Fruit fly (Drosophila melanogaster) whole organism, embryonic: ENCODE results near the gene CG14212.

ENCODE experiments used
- Atf-2 ChIP-seq: fragments of 200-800 bp; sonication (Bioruptor generic); optimal IDR thresholded peaks from 2 replicates; lab custom pipeline; 2016; ENCODE audit warnings: missing biosample characterization, missing genetic modification characterization
- B-H2 ChIP-seq: fragments of 200-800 bp; sonication (Bioruptor generic); optimal IDR thresholded peaks from 2 replicates; lab custom pipeline; 2018; ENCODE audit warnings: missing biosample characterization, mild to moderate bottlenecking, missing genetic modification characterization
- BtbVII ChIP-seq: fragments of 200-800 bp; sonication (Bioruptor generic); optimal IDR thresholded peaks from 3 replicates; lab custom pipeline; 2017; ENCODE audit warnings: missing biosample characterization, mild to moderate bottlenecking, missing genetic modification characterization
- CG10366 ChIP-seq: fragments of 200-800 bp; sonication (Bioruptor generic); IDR thresholded peaks from 2 replicates; pipeline ENCODE4 v1.3.6; 2022; ENCODE audit warnings: missing biosample characterization, missing genetic modification characterization
- CG14014 ChIP-seq: fragments of 200-800 bp; sonication (Bioruptor generic); IDR thresholded peaks from 2 replicates; pipeline ENCODE4 v1.3.6; 2022; ENCODE audit warnings: missing biosample characterization, missing genetic modification characterization
- CG14050 ChIP-seq: fragments of 200-800 bp; sonication (Bioruptor generic); IDR thresholded peaks from 3 replicates; pipeline ENCODE4 v1.3.6; 2022; ENCODE audit warnings: missing biosample characterization, missing genetic modification characterization
- CG14667 ChIP-seq: fragments of 200-800 bp; sonication (Bioruptor generic); IDR thresholded peaks from 2 replicates; pipeline ENCODE4 v1.3.6; 2022; ENCODE audit warnings: missing biosample characterization, missing genetic modification characterization
- CG14965 ChIP-seq: fragments of 200-800 bp; sonication (Bioruptor generic); optimal IDR thresholded peaks from 2 replicates; lab custom pipeline; 2016; ENCODE audit warnings: missing biosample characterization, missing genetic modification characterization, borderline replicate concordance
- CG17612 ChIP-seq: fragments of 200-800 bp; sonication (Bioruptor generic); IDR thresholded peaks from 2 replicates; pipeline ENCODE4 v1.3.6; 2022; ENCODE audit warnings: missing biosample characterization, missing genetic modification characterization
- CG18599 ChIP-seq: fragments of 200-800 bp; sonication (Bioruptor generic); optimal IDR thresholded peaks from 3 replicates; lab custom pipeline; 2017; ENCODE audit warnings: missing biosample characterization, missing genetic modification characterization, mild to moderate bottlenecking, moderate library complexity, missing genetic modification reagents
- CG2875 ChIP-seq: fragments of 200-800 bp; sonication (Bioruptor generic); optimal IDR thresholded peaks from 2 replicates; lab custom pipeline; 2017; ENCODE audit warnings: missing biosample characterization, mild to moderate bottlenecking, missing genetic modification characterization, missing genetic modification reagents
- CG30020 ChIP-seq: fragments of 200-800 bp; optimal IDR thresholded peaks from 2 replicates; lab custom pipeline; 2019; ENCODE audit warnings: missing biosample characterization, mild to moderate bottlenecking, missing genetic modification characterization, moderate library complexity
- CG30403 ChIP-seq: fragments of 200-800 bp; sonication (Bioruptor generic); optimal IDR thresholded peaks from 3 replicates; lab custom pipeline; 2016; ENCODE audit warnings: missing biosample characterization, missing genetic modification characterization
- CG4707 ChIP-seq: fragments of 200-800 bp; sonication (Bioruptor generic); optimal IDR thresholded peaks from 2 replicates; lab custom pipeline; 2018; ENCODE audit warnings: missing biosample characterization, mild to moderate bottlenecking, missing genetic modification characterization, moderate library complexity
- CG8388 ChIP-seq: fragments of 200-800 bp; sonication (Bioruptor generic); optimal IDR thresholded peaks from 2 replicates; lab custom pipeline; 2019; ENCODE audit warnings: missing biosample characterization, mild to moderate bottlenecking, missing genetic modification characterization, moderate library complexity
- CG9727 ChIP-seq: fragments of 200-800 bp; sonication (Bioruptor generic); optimal IDR thresholded peaks from 3 replicates; lab custom pipeline; 2017; ENCODE audit warnings: missing biosample characterization, mild to moderate bottlenecking, missing genetic modification characterization
- Dip2 ChIP-seq: fragments of 200-800 bp; sonication (Bioruptor generic); IDR thresholded peaks from 2 replicates; pipeline ENCODE4 v1.3.6; 2022; ENCODE audit warnings: missing biosample characterization, missing genetic modification characterization
- E2f1 ChIP-seq: fragments of 200-800 bp; sonication (Bioruptor generic); IDR thresholded peaks from 2 replicates; pipeline ENCODE4 v1.3.6; 2022; ENCODE audit warnings: missing biosample characterization, missing genetic modification characterization
- Ets65A ChIP-seq: fragments of 200-800 bp; sonication (Bioruptor generic); peaks from one replicate; lab custom pipeline; 2016; ENCODE audit warnings: missing biosample characterization, missing genetic modification characterization
- Hr39 ChIP-seq: fragments of >200 bp; optimal IDR thresholded peaks from 2 replicates; lab custom pipeline; 2017
- Jarid2 ChIP-seq: fragments of 200-800 bp; sonication (Bioruptor generic); optimal IDR thresholded peaks from 3 replicates; lab custom pipeline; 2017; ENCODE audit warnings: mild to moderate bottlenecking, missing biosample characterization, missing genetic modification reagents, missing genetic modification characterization
- Lim3 ChIP-seq: fragments of 200-800 bp; sonication (Bioruptor generic); IDR thresholded peaks from 2 replicates; pipeline ENCODE4 v1.3.6; 2022; ENCODE audit warnings: missing biosample characterization, missing genetic modification characterization
- MBD-R2 ChIP-seq: fragments of 200-800 bp; sonication (Bioruptor generic); IDR thresholded peaks from 2 replicates; pipeline ENCODE4 v1.3.6; 2022; ENCODE audit warnings: missing biosample characterization, missing genetic modification characterization
- Nf-YA ChIP-seq: fragments of 200-800 bp; sonication (Bioruptor generic); IDR thresholded peaks from 2 replicates; pipeline ENCODE4 v1.3.6; 2022; ENCODE audit warnings: missing biosample characterization, missing genetic modification characterization
- Nf-YB ChIP-seq: fragments of 200-800 bp; sonication (Bioruptor generic); optimal IDR thresholded peaks from 3 replicates; lab custom pipeline; 2019; ENCODE audit warnings: missing biosample characterization, mild to moderate bottlenecking, missing genetic modification characterization, moderate library complexity
- NfI ChIP-seq: fragments of 200-800 bp; sonication (Bioruptor generic); optimal IDR thresholded peaks from 3 replicates; lab custom pipeline; 2018; ENCODE audit warnings: missing biosample characterization, mild to moderate bottlenecking, missing genetic modification characterization, moderate library complexity
- Opbp ChIP-seq: fragments of 200-800 bp; sonication (Bioruptor generic); IDR thresholded peaks from 3 replicates; pipeline ENCODE4 v1.3.6; 2022; ENCODE audit warnings: missing biosample characterization, missing genetic modification characterization; ENCODE audit not compliant: partially characterized antibody
- Sry-δ ChIP-seq: fragments of 200-800 bp; sonication (Bioruptor generic); optimal IDR thresholded peaks from 2 replicates; lab custom pipeline; 2016; ENCODE audit warnings: missing biosample characterization, missing genetic modification characterization
- Ssrp ChIP-seq: fragments of 200-800 bp; sonication (Bioruptor generic); optimal IDR thresholded peaks from 2 replicates; lab custom pipeline; 2018; ENCODE audit warnings: missing biosample characterization, mild to moderate bottlenecking, missing genetic modification characterization, moderate library complexity
- Tbp ChIP-seq: fragments of >200 bp; optimal IDR thresholded peaks from 2 replicates; lab custom pipeline; 2018; ENCODE audit warnings: missing biosample characterization, missing genetic modification characterization
- Xbp1 ChIP-seq: fragments of 200-800 bp; sonication (Bioruptor generic); optimal IDR thresholded peaks from 3 replicates; lab custom pipeline; 2016; ENCODE audit warnings: missing biosample characterization, mild to moderate bottlenecking, missing genetic modification characterization
- Xrp1 ChIP-seq: fragments of 200-800 bp; sonication (Bioruptor generic); IDR thresholded peaks from 2 replicates; pipeline ENCODE4 v1.3.6; 2022; ENCODE audit warnings: missing biosample characterization, missing genetic modification characterization
- amos ChIP-seq: fragments of 200-800 bp; sonication (Bioruptor generic); IDR thresholded peaks from 2 replicates; pipeline ENCODE4 v1.3.6; 2022; ENCODE audit warnings: missing biosample characterization, missing genetic modification characterization; ENCODE audit not compliant: partially characterized antibody
- bab2 ChIP-seq: fragments of 200-800 bp; sonication (Bioruptor generic); optimal IDR thresholded peaks from 2 replicates; lab custom pipeline; 2016; ENCODE audit warnings: missing biosample characterization, missing genetic modification characterization
- bsh ChIP-seq, 2 experiments: fragments of 200-800 bp; sonication (Bioruptor generic); optimal IDR thresholded peaks; 2 replicates each; lab custom pipeline; 2017 to 2018; ENCODE audit warnings: mild to moderate bottlenecking in 2 of 2, missing biosample characterization in 2 of 2, missing genetic modification characterization in 2 of 2, moderate library complexity in 1 of 2
- btn ChIP-seq: fragments of 200-800 bp; sonication (Bioruptor generic); optimal IDR thresholded peaks from 2 replicates; lab custom pipeline; 2016; ENCODE audit warnings: missing biosample characterization, missing genetic modification characterization
- croc ChIP-seq: fragments of 200-800 bp; sonication (Bioruptor generic); conservative IDR thresholded peaks from 3 replicates; pipeline ENCODE4 v1.3.6; 2022; ENCODE audit warnings: missing biosample characterization, missing genetic modification characterization
- cwo ChIP-seq: fragments of 200-800 bp; sonication (Bioruptor generic); optimal IDR thresholded peaks from 3 replicates; lab custom pipeline; 2017; ENCODE audit warnings: missing biosample characterization, missing genetic modification characterization, mild to moderate bottlenecking, moderate library complexity, missing genetic modification reagents
- dysf ChIP-seq: fragments of 200-800 bp; sonication (Bioruptor generic); IDR thresholded peaks from 3 replicates; pipeline ENCODE4 v1.3.6; 2022; ENCODE audit warnings: missing biosample characterization, missing genetic modification characterization
- insv ChIP-seq, 2 experiments: fragments of 200-800 bp; sonication (Bioruptor generic); optimal IDR thresholded peaks; 3 replicates each; lab custom pipeline; 2016 to 2018; ENCODE audit warnings: missing biosample characterization in 2 of 2, missing genetic modification characterization in 2 of 2
- klu ChIP-seq: fragments of 200-800 bp; sonication (Bioruptor generic); IDR thresholded peaks from 2 replicates; pipeline ENCODE4 v1.3.6; 2022; ENCODE audit warnings: missing biosample characterization, missing genetic modification characterization
- nerfin-2 ChIP-seq: fragments of 200-800 bp; sonication (Bioruptor generic); IDR thresholded peaks from 2 replicates; pipeline ENCODE4 v1.3.6; 2022; ENCODE audit warnings: missing biosample characterization, missing genetic modification characterization; ENCODE audit not compliant: partially characterized antibody
- p53 ChIP-seq: fragments of 200-800 bp; sonication (Bioruptor generic); optimal IDR thresholded peaks from 2 replicates; lab custom pipeline; 2016; ENCODE audit warnings: missing biosample characterization, missing genetic modification characterization
- peb ChIP-seq: fragments of 200-800 bp; sonication (Bioruptor generic); IDR thresholded peaks from 2 replicates; pipeline ENCODE4 v1.3.6; 2022; ENCODE audit warnings: missing biosample characterization, missing genetic modification characterization
- pnt ChIP-seq: fragments of 200-800 bp; sonication (Bioruptor generic); optimal IDR thresholded peaks from 3 replicates; lab custom pipeline; 2016; ENCODE audit warnings: missing biosample characterization, missing genetic modification characterization
- pzg ChIP-seq: fragments of 200-800 bp; sonication (Bioruptor generic); optimal IDR thresholded peaks from 3 replicates; lab custom pipeline; 2018; ENCODE audit warnings: missing biosample characterization, mild to moderate bottlenecking, missing genetic modification characterization, moderate library complexity
- scrt ChIP-seq: fragments of 200-800 bp; sonication (Bioruptor generic); optimal IDR thresholded peaks from 2 replicates; lab custom pipeline; 2018; ENCODE audit warnings: missing biosample characterization, mild to moderate bottlenecking, missing genetic modification characterization, moderate library complexity
- toy ChIP-seq: fragments of 200-800 bp; sonication (Bioruptor generic); IDR thresholded peaks from 2 replicates; pipeline ENCODE4 v1.3.6; 2022; ENCODE audit warnings: missing biosample characterization, missing genetic modification characterization
- yki ChIP-seq: fragments of >200 bp; optimal IDR thresholded peaks from 3 replicates; lab custom pipeline; 2018
- zfh1 ChIP-seq: fragments of 200-800 bp; sonication (Bioruptor generic); IDR thresholded peaks from 3 replicates; pipeline ENCODE4 v1.3.6; 2022; ENCODE audit warnings: missing biosample characterization, missing genetic modification characterization
- zfh2 ChIP-seq: fragments of 200-800 bp; sonication (Bioruptor generic); optimal IDR thresholded peaks from 2 replicates; lab custom pipeline; 2016; ENCODE audit warnings: missing biosample characterization, missing genetic modification characterization

CG14212 gene

DNA sequence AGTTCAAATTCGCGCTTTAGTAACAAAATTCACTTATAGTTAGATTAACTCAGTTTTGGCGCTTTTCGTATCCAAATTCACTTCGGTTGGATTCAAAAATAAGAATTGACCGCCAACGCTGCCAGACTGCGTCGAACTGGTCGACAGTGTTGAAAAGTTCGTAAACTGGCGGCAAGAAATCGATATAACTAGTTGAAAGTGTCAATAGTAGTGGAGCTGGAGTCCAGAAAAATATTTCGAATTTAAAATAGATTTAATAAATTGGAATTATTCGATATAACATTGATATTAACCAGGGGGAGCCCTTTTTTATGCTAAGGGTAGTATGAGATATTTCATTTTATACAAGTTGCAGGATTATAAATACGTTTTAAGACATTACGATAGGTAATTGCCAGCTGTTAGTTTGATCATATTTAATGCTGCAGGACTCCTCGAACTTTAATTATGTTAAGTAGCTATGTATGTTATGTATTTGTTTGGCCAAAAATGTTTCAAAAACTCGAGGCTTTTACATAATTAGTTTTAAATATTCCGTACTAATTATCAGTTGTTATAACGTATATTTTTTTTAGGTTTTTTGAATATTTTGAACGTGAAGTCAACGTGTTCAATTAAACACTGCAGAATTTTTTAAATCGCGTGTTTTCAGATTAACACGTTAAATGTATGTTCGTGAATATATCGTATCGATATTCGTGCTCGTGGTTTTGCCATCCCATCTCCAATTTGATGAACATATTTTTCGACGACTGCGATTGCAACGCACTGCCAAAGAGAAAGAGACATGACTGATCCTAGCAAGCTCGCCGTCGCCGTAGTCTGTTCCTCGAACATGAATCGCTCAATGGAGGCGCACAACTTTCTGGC lies 38.6 kb downstream of the CG14212 start, which contains the start of the genes CG14223 and Ssu72 (continued):
- TF ChIP-seq Lim3 (GFP tag; lab: Robert Waterston, UW) = no peak
- no peak for TF ChIP-seq btn
- TF ChIP-seq cwo (GFP tag; lab: Kevin White, UChicago) = no peak
- no peak for TF ChIP-seq CG18599
- no peak for TF ChIP-seq p53 (GFP tag; lab: Kevin White, UChicago)
- TF ChIP-seq CG14014 (GFP tag; lab: Robert Waterston, UW) = no peak
- TF ChIP-seq bab2 = no peak
- TF ChIP-seq Tbp = no peak
- no peak for TF ChIP-seq yki (lab: Kevin White, UChicago)
- no peak for TF ChIP-seq toy
- no peak for TF ChIP-seq Atf-2
- no peak for TF ChIP-seq CG14667
- no peak for TF ChIP-seq insv (GFP tag; optimal IDR thresholded peaks at IDR 0.05; lab: Kevin White, UChicago)
- no peak for TF ChIP-seq CG2875 (GFP tag; lab: Kevin White, UChicago)
- TF ChIP-seq Xrp1 (GFP tag; lab: Robert Waterston, UW) = no peak
- no peak for TF ChIP-seq Jarid2
- no peak for TF ChIP-seq B-H2 (GFP tag; lab: Kevin White, UChicago)
- TF ChIP-seq zfh2 = no peak
- TF ChIP-seq scrt (GFP tag; lab: Kevin White, UChicago) = no peak
- peak; percentile 45 for TF ChIP-seq MBD-R2 (GFP tag; lab: Robert Waterston, UW)
- TF ChIP-seq CG14050 (GFP tag; lab: Robert Waterston, UW) = no peak
- no peak for TF ChIP-seq Ssrp (tag; lab: Kevin White, UChicago)
- peak; percentile 87 for TF ChIP-seq Opbp
- no peak for TF ChIP-seq bsh (GFP tag; optimal IDR thresholded peaks at IDR 0.05; lab: Kevin White, UChicago)
- no peak; the same call in 1 of the 2 replicates for TF ChIP-seq CG10366 (GFP tag; lab: Robert Waterston, UW)
- no peak for TF ChIP-seq E2f1
- no peak for TF ChIP-seq peb (GFP tag; lab: Robert Waterston, UW)
- peak; percentile 38 for TF ChIP-seq Ets65A (GFP tag; lab: Kevin White, UChicago)
- TF ChIP-seq Hr39 (lab: Kevin White, UChicago) = no peak
- TF ChIP-seq Sry-δ (GFP tag; lab: Kevin White, UChicago) = peak; percentile 78
- TF ChIP-seq BtbVII = no peak
- TF ChIP-seq pnt (GFP tag; lab: Kevin White, UChicago) = no peak
- no peak for TF ChIP-seq zfh1 (GFP tag; lab: Robert Waterston, UW)
- TF ChIP-seq NfI (GFP tag; lab: Kevin White, UChicago) = no peak
- TF ChIP-seq pzg (GFP tag; lab: Kevin White, UChicago) = peak; percentile 59
- TF ChIP-seq Dip2 (GFP tag; lab: Robert Waterston, UW) = no peak
- TF ChIP-seq CG30403 (GFP tag; lab: Kevin White, UChicago) = peak; percentile 29
- no peak for TF ChIP-seq Xbp1 (GFP tag; lab: Kevin White, UChicago)
- TF ChIP-seq CG30020 (tag; lab: Kevin White, UChicago) = no peak
- peak; percentile 70 for TF ChIP-seq nerfin-2 (GFP tag; lab: Robert Waterston, UW)
- no peak for TF ChIP-seq Nf-YB (GFP tag; lab: Kevin White, UChicago)
- no peak for TF ChIP-seq Nf-YA (GFP tag; lab: Robert Waterston, UW)
- peak; percentile 87 for TF ChIP-seq amos
- no peak for TF ChIP-seq croc (GFP tag; lab: Robert Waterston, UW)
- TF ChIP-seq CG8388 (GFP tag; lab: Kevin White, UChicago) = no peak
- TF ChIP-seq CG14965 (GFP tag; lab: Kevin White, UChicago) = no peak
- no peak for TF ChIP-seq CG17612 (GFP tag; lab: Robert Waterston, UW)
- no peak for TF ChIP-seq klu (GFP tag; lab: Robert Waterston, UW)
- no peak for TF ChIP-seq CG9727 (GFP tag; lab: Kevin White, UChicago)
- no peak for TF ChIP-seq CG4707
- TF ChIP-seq dysf = no peak
